Fruit fly (Drosophila melanogaster): ENCODE data around the gene Rbp1.

Rbp1 gene

dm6 chr3R:10826796-10827524 is 42.8 kb downstream of the Rbp1 start, which contains the start of gene Cad86C (continued):
- TF ChIP-seq grn (GFP tag; optimal IDR thresholded peaks at IDR 0.05), result peak; percentile 36
- TF ChIP-seq CG32532 (GFP tag; IDR thresholded peaks at IDR 0.05), result peak; percentile 63; the same call in 1 of the 2 replicates
- TF ChIP-seq CG34224 (GFP tag; IDR thresholded peaks at IDR 0.05; ENCODE audit: partially characterized antibody), result peak; percentile 46
- TF ChIP-seq jing (GFP tag; optimal IDR thresholded peaks at IDR 0.05), result no peak
- TF ChIP-seq stc (GFP tag; IDR thresholded peaks at IDR 0.05), result peak; percentile 20; the same call in 1 of the 2 replicates
- peak; percentile 83 for TF ChIP-seq Jarid2 (GFP tag; optimal IDR thresholded peaks at IDR 0.05)
- TF ChIP-seq Asciz (GFP tag; optimal IDR thresholded peaks at IDR 0.05), result peak; percentile 11
- TF ChIP-seq nom (GFP tag; optimal IDR thresholded peaks at IDR 0.05), result peak; percentile 85
- TF ChIP-seq nerfin-2 (GFP tag; IDR thresholded peaks at IDR 0.05; ENCODE audit: partially characterized antibody), result peak; percentile 52; the same call in 1 of the 2 replicates
- peak; percentile 67 for TF ChIP-seq sna (GFP tag; IDR thresholded peaks at IDR 0.05; ENCODE audit: partially characterized antibody)
- TF ChIP-seq GATAe (GFP tag; conservative IDR thresholded peaks at IDR 0.05), result no peak
- no peak for TF ChIP-seq CG8478 (optimal IDR thresholded peaks at IDR 0.05)
- TF ChIP-seq CG16813 (GFP tag; IDR thresholded peaks at IDR 0.05; ENCODE audit: partially characterized antibody), result peak; percentile 47; the same call in 1 of the 3 replicates
- peak; percentile 71; the same call in 2 of the 3 replicates for TF ChIP-seq zen2 (GFP tag; IDR thresholded peaks at IDR 0.05; ENCODE audit: partially characterized antibody)
- peak; percentile 86 for TF ChIP-seq z (GFP tag; IDR thresholded peaks at IDR 0.05)
- no peak for TF ChIP-seq gem (tag; optimal IDR thresholded peaks at IDR 0.05)
- TF ChIP-seq BtbVII (GFP tag; optimal IDR thresholded peaks at IDR 0.05), result peak; percentile 13
- peak; percentile 29; the same call in 1 of the 2 replicates for TF ChIP-seq inv (GFP tag; IDR thresholded peaks at IDR 0.05; ENCODE audit: partially characterized antibody)
- peak; percentile 30 for TF ChIP-seq CG12071 (GFP tag; optimal IDR thresholded peaks at IDR 0.05)
- TF ChIP-seq unc-4 (GFP tag; IDR thresholded peaks at IDR 0.05; ENCODE audit: partially characterized antibody), result peak; percentile 45; the same call in 1 of the 2 replicates
- TF ChIP-seq CG10147 (GFP tag; optimal IDR thresholded peaks at IDR 0.05), result no peak
- TF ChIP-seq CG34376 (GFP tag; optimal IDR thresholded peaks at IDR 0.05), result peak; percentile 19
- TF ChIP-seq bbx (GFP tag; IDR thresholded peaks at IDR 0.05; ENCODE audit: partially characterized antibody), result peak; percentile 59; the same call in 1 of the 2 replicates
- 0 out of 3 replicates have a peak, but pooled peaks have one; percentile 61 for TF ChIP-seq Doc3 (GFP tag; IDR thresholded peaks at IDR 0.05; ENCODE audit: partially characterized antibody)
- TF ChIP-seq amos (GFP tag; IDR thresholded peaks at IDR 0.05; ENCODE audit: partially characterized antibody), result peak; percentile 37; the same call in 1 of the 2 replicates
- TF ChIP-seq D (optimal IDR thresholded peaks at IDR 0.05), result no peak
- TF ChIP-seq D (GFP tag; optimal IDR thresholded peaks at IDR 0.05), result no peak
- peak; percentile 72 for TF ChIP-seq tna (GFP tag; IDR thresholded peaks at IDR 0.05; ENCODE audit: partially characterized antibody)
- TF ChIP-seq Dll (GFP tag; IDR thresholded peaks at IDR 0.05; ENCODE audit: partially characterized antibody), result peak; percentile 58; the same call in 2 of the 4 replicates
- TF ChIP-seq CG31388 (GFP tag; optimal IDR thresholded peaks at IDR 0.05), result no peak
- peak; percentile 50; the same call in 1 of the 2 replicates for TF ChIP-seq Rfx (GFP tag; IDR thresholded peaks at IDR 0.05)
- TF ChIP-seq yki (optimal IDR thresholded peaks at IDR 0.05), result peak; percentile 97
- no peak for TF ChIP-seq CG6254 (GFP tag; optimal IDR thresholded peaks at IDR 0.05)
- TF ChIP-seq lab (GFP tag; optimal IDR thresholded peaks at IDR 0.05), result peak; percentile 21
- peak; percentile 62 for TF ChIP-seq CG14860 (GFP tag; IDR thresholded peaks at IDR 0.05; ENCODE audit: partially characterized antibody)
- peak; percentile 0 for TF ChIP-seq eyg (GFP tag; optimal IDR thresholded peaks at IDR 0.05)

dm6 chr3R:10828688-10829087 is 44.5 kb downstream of the Rbp1 start:
- no peak for TF ChIP-seq CG31388 (GFP tag; optimal IDR thresholded peaks at IDR 0.05)
- TF ChIP-seq HLH4C (GFP tag; IDR thresholded peaks at IDR 0.05; ENCODE audit: partially characterized antibody), result 0 out of 3 replicates have a peak, but pooled peaks have one; percentile 21
- 0 out of 4 replicates have a peak, but pooled peaks have one; percentile 26 for TF ChIP-seq chinmo (GFP tag; IDR thresholded peaks at IDR 0.05; ENCODE audit: partially characterized antibody)
- TF ChIP-seq CG4360 (GFP tag; IDR thresholded peaks at IDR 0.05), result 0 out of 2 replicates have a peak, but pooled peaks have one; percentile 21
- 0 out of 2 replicates have a peak, but pooled peaks have one; percentile 14 for TF ChIP-seq tna (GFP tag; IDR thresholded peaks at IDR 0.05; ENCODE audit: partially characterized antibody)
